Fruit fly (Drosophila melanogaster): ENCODE results near the gene CG42699.

- no peak for TF ChIP-seq Mnt (GFP tag; optimal IDR thresholded peaks at IDR 0.05)
- no peak for TF ChIP-seq CG5204 (GFP tag; optimal IDR thresholded peaks at IDR 0.05)
- no peak for TF ChIP-seq tj (GFP tag; optimal IDR thresholded peaks at IDR 0.05)
- TF ChIP-seq Hr96 (GFP tag; optimal IDR thresholded peaks at IDR 0.05), result no peak
- TF ChIP-seq CG7101 (tag; optimal IDR thresholded peaks at IDR 0.05), result no peak
Observed at dm6 chrX:5812877-5813276, 48.5 kb downstream of the CG42699 start, which contains the start of gene CG44329.

All from whole organism, adult.